Fruit fly (Drosophila melanogaster): ENCODE results near the gene Prosalpha6T.

Gene Prosalpha6T

DNA sequence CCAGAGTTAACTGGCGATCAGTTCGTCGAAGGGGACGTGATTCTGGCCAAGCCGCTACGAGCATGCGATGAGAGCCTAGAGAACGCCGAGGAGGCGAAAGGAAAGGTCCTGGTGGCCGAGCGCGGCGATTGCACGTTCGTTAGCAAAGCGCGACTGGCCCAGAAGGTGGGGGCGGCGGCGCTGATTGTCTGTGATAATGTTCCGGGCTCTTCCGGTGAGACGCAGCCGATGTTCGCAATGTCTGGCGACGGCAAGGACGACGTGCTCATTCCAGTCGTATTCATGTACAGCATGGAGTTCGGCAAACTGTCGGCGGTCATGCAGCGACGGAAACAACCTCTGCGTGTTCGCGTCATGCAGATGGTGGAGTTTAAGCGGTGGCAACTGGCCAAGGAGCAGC, 36.0 kb upstream of the Prosalpha6T start:
- no peak for TF ChIP-seq CG7101 (tag; optimal IDR thresholded peaks at IDR 0.05)
- TF ChIP-seq CG12768 (GFP tag; optimal IDR thresholded peaks at IDR 0.05) = no peak
- no peak for TF ChIP-seq pad (GFP tag; optimal IDR thresholded peaks at IDR 0.05)

DNA sequence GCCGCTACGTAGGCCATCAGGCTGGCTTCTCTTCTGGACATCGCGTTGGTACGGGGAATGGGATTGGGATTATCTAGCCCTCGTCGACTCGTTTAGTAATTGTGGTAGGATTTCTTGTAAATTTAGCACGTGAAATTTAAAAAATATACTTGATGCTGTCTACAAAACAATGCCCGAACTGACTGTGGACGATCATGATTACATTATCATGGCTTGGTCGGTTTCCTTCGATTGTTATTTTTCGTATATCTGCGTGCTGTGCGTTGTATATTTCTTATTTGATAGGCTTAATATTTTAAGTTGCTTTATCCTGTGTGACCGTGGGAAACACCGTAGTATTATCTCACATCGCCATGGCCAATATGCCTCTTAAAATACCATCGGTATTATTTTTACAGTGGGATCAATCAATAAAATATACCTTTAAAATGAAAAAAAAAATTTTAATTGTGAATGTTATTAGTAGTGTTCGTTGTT, 28.8 kb upstream of the Prosalpha6T start, which contains the start of gene CG16972:
CG16972 (minus strand) TSS at position 336 of the 477 bp plus-strand sequence.
- TF ChIP-seq CG11617 (GFP tag; optimal IDR thresholded peaks at IDR 0.05) (peak; percentile 55), CG14711 (tag; optimal IDR thresholded peaks at IDR 0.05) (peak; percentile 67), Hr96 (GFP tag; optimal IDR thresholded peaks at IDR 0.05) (no peak), CG7101 (tag; optimal IDR thresholded peaks at IDR 0.05) (no peak), bab1 (GFP tag; optimal IDR thresholded peaks at IDR 0.05) (peak; percentile 41), CG7045 (GFP tag; optimal IDR thresholded peaks at IDR 0.05) (peak; percentile 35), Clk (GFP tag; optimal IDR thresholded peaks at IDR 0.05) (peak; percentile 0), Crg-1 (GFP tag; optimal IDR thresholded peaks at IDR 0.05) (no peak), ovo (GFP tag; optimal IDR thresholded peaks at IDR 0.05) (peak; percentile 33)

DNA sequence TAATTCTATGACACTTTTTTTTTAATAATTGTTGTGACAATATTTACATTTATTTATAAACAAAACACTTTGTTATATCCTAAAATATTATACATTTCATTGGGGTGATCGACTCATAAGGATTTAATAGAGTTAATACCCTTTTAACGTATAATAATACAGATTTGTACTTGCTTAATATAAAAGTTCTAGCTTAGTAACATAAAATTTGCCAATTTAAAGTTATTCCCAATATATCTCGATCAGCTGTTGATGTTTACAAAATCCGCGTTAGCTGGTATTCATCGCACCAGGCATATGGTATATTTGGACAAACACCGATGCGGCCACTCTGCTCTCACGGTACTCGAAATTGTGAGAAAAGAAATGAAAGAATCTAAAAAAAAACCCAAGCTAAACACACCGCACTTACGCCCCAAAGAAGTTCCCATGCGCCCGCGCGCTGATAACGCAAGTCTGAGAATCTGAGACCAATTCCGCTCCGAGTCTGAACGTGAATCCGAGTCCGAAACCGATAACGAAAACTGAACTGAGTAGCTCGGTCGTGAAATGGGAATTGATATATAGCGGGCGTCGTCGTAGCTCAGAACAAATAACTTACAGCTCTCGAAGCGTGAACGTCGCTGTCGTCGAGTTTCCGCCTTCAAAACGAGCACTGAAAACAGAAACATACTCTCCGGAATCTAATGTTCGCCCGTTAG, 28.3 kb upstream of the Prosalpha6T start, which contains the start of gene Pect:
Pect (plus strand) TSS at position 326 of the 701 bp plus-strand sequence.
- peak; percentile 74 for TF ChIP-seq CG33017 (tag; optimal IDR thresholded peaks at IDR 0.05)
- no peak for TF ChIP-seq Hr96 (GFP tag; optimal IDR thresholded peaks at IDR 0.05)
- TF ChIP-seq CG1620 (GFP tag; optimal IDR thresholded peaks at IDR 0.05) = peak; percentile 37
- TF ChIP-seq bab1 (GFP tag; optimal IDR thresholded peaks at IDR 0.05) = peak; percentile 12
- no peak for TF ChIP-seq CG14711 (tag; optimal IDR thresholded peaks at IDR 0.05)
- no peak for TF ChIP-seq ovo (GFP tag; optimal IDR thresholded peaks at IDR 0.05)
- TF ChIP-seq tj (GFP tag; optimal IDR thresholded peaks at IDR 0.05) = peak; percentile 44
- no peak for TF ChIP-seq toe (GFP tag; optimal IDR thresholded peaks at IDR 0.05)
- no peak for TF ChIP-seq kay (GFP tag; ENCODE audit: borderline replicate concordance)
- TF ChIP-seq CG5204 (GFP tag; optimal IDR thresholded peaks at IDR 0.05) = no peak
- peak; percentile 93 for TF ChIP-seq Mnt (GFP tag; optimal IDR thresholded peaks at IDR 0.05)
- TF ChIP-seq cnc (optimal IDR thresholded peaks at IDR 0.05) = no peak
- TF ChIP-seq pad (GFP tag; optimal IDR thresholded peaks at IDR 0.05) = no peak
- TF ChIP-seq CG7101 (tag; optimal IDR thresholded peaks at IDR 0.05) = peak; percentile 81
- peak; percentile 93 for TF ChIP-seq cic (GFP tag; optimal IDR thresholded peaks at IDR 0.05)
- TF ChIP-seq Clk (GFP tag; optimal IDR thresholded peaks at IDR 0.05) = no peak
- TF ChIP-seq CG12768 (GFP tag; optimal IDR thresholded peaks at IDR 0.05) = peak; percentile 43
- no peak for TF ChIP-seq CG7045 (GFP tag; optimal IDR thresholded peaks at IDR 0.05)
- peak; percentile 37 for TF ChIP-seq CG11617 (GFP tag; optimal IDR thresholded peaks at IDR 0.05)
- peak; percentile 35 for TF ChIP-seq Crg-1 (GFP tag; optimal IDR thresholded peaks at IDR 0.05)

DNA sequence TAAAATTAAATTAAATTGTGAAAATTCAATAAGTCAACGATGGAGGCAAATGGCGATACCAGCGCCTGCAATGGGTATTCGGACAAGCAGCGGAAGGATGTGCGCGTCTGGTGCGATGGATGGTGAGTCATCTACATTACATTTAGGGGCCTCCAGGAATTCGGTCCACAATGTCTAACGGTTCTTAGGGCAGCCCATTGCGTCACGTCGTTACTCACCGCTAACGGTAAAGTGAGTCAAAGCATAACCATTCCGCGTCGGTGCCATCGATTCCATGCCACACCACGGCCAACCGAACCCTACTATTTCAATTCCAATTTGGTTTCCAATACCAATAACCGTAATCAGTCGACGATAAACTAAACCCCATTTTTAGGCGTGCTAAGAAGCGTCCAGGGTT, 27.7 kb upstream of the Prosalpha6T start:
- TF ChIP-seq CG7101 (tag; optimal IDR thresholded peaks at IDR 0.05) (no peak), ovo (GFP tag; optimal IDR thresholded peaks at IDR 0.05) (peak; percentile 70), toe (GFP tag; optimal IDR thresholded peaks at IDR 0.05) (no peak), Clk (GFP tag; optimal IDR thresholded peaks at IDR 0.05) (no peak)

DNA sequence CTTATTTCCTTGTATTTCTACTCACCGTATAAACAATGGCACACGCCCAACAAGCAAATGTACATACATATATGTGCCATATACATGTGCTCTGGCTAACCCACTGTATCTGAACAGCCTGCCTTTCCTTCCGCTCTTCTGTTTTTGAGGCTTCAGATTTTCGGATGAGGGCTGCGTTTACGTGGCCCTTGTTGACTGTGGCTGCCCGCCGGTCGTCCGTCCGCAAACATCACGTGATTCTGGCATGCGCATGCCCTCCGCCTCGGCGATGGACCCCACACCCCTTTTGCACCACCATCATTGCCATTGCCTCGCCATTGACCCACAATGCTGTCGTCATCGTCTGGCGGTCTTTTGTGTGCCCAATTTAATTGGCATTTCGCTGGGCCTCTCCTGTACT, 26.6 kb upstream of the Prosalpha6T start:
- peak; percentile 36 for TF ChIP-seq CG14711 (tag; optimal IDR thresholded peaks at IDR 0.05)
- TF ChIP-seq ovo (GFP tag; optimal IDR thresholded peaks at IDR 0.05) = no peak
- peak; percentile 31 for TF ChIP-seq Crg-1 (GFP tag; optimal IDR thresholded peaks at IDR 0.05)
- TF ChIP-seq cnc (optimal IDR thresholded peaks at IDR 0.05) = no peak
- peak; percentile 64 for TF ChIP-seq CG12768 (GFP tag; optimal IDR thresholded peaks at IDR 0.05)
- peak; percentile 15 for TF ChIP-seq CG11617 (GFP tag; optimal IDR thresholded peaks at IDR 0.05)
- TF ChIP-seq CG33017 (tag; optimal IDR thresholded peaks at IDR 0.05) = peak; percentile 30
- TF ChIP-seq CG7101 (tag; optimal IDR thresholded peaks at IDR 0.05) = no peak
- peak; percentile 54 for TF ChIP-seq cic (GFP tag; optimal IDR thresholded peaks at IDR 0.05)
- TF ChIP-seq toe (GFP tag; optimal IDR thresholded peaks at IDR 0.05) = no peak
- peak; percentile 48 for TF ChIP-seq tj (GFP tag; optimal IDR thresholded peaks at IDR 0.05)
- no peak for TF ChIP-seq bab1 (GFP tag; optimal IDR thresholded peaks at IDR 0.05)
- TF ChIP-seq CG7045 (GFP tag; optimal IDR thresholded peaks at IDR 0.05) = peak; percentile 57
- peak; percentile 72 for TF ChIP-seq Mnt (GFP tag; optimal IDR thresholded peaks at IDR 0.05)
- TF ChIP-seq CG5204 (GFP tag; optimal IDR thresholded peaks at IDR 0.05) = no peak
- peak; percentile 40 for TF ChIP-seq CG1620 (GFP tag; optimal IDR thresholded peaks at IDR 0.05)
- no peak for TF ChIP-seq Hr96 (GFP tag; optimal IDR thresholded peaks at IDR 0.05)
- no peak for TF ChIP-seq Clk (GFP tag; optimal IDR thresholded peaks at IDR 0.05)
- peak; percentile 22 for TF ChIP-seq pad (GFP tag; optimal IDR thresholded peaks at IDR 0.05)
- TF ChIP-seq kay (GFP tag; ENCODE audit: borderline replicate concordance) = no peak

DNA sequence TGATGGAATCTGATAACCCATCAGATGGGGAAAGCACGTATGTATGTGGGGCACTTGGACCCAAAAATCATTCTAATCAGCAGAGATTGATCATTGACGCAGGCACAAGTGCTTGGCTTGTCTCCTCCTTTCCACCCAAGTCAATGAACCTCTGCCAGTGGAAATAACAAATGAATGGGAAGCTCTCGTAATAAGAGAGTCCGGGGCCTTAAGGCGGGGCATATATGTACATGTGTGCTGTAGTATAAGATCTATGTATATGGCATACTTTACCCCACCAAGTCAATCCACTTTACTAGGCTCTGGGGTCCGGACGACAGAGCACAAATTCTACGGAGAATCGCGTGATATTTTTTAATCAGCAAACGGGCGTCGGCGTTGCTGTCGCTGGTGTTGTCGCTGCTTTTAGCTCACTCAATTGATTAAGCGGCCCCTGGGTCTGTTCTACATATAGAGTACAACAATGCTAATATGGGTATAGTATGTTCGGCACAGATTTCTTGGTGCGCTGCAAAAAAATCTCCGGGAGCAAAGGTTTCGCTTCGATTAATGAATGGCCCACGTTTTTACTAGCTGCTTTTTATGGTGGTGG, 25.7 kb upstream of the Prosalpha6T start:
- TF ChIP-seq ovo (GFP tag; optimal IDR thresholded peaks at IDR 0.05) = no peak
- peak; percentile 41 for TF ChIP-seq CG1620 (GFP tag; optimal IDR thresholded peaks at IDR 0.05)
- peak; percentile 78 for TF ChIP-seq CG33017 (tag; optimal IDR thresholded peaks at IDR 0.05)
- TF ChIP-seq CG7101 (tag; optimal IDR thresholded peaks at IDR 0.05) = peak; percentile 51
- peak; percentile 30 for TF ChIP-seq tj (GFP tag; optimal IDR thresholded peaks at IDR 0.05)
- TF ChIP-seq CG7045 (GFP tag; optimal IDR thresholded peaks at IDR 0.05) = peak; percentile 79
- TF ChIP-seq CG12768 (GFP tag; optimal IDR thresholded peaks at IDR 0.05) = peak; percentile 93
- no peak for TF ChIP-seq CG5204 (GFP tag; optimal IDR thresholded peaks at IDR 0.05)
- TF ChIP-seq pad (GFP tag; optimal IDR thresholded peaks at IDR 0.05) = peak; percentile 72
- TF ChIP-seq CG11617 (GFP tag; optimal IDR thresholded peaks at IDR 0.05) = peak; percentile 22
- peak; percentile 63 for TF ChIP-seq Mnt (GFP tag; optimal IDR thresholded peaks at IDR 0.05)
- TF ChIP-seq cic (GFP tag; optimal IDR thresholded peaks at IDR 0.05) = peak; percentile 99
- TF ChIP-seq CG14711 (tag; optimal IDR thresholded peaks at IDR 0.05) = peak; percentile 43
- TF ChIP-seq Crg-1 (GFP tag; optimal IDR thresholded peaks at IDR 0.05) = peak; percentile 40
- no peak for TF ChIP-seq Hr96 (GFP tag; optimal IDR thresholded peaks at IDR 0.05)
- peak; percentile 1 for TF ChIP-seq toe (GFP tag; optimal IDR thresholded peaks at IDR 0.05)
- peak; percentile 23 for TF ChIP-seq bab1 (GFP tag; optimal IDR thresholded peaks at IDR 0.05)
- TF ChIP-seq cnc (optimal IDR thresholded peaks at IDR 0.05) = no peak
- TF ChIP-seq Clk (GFP tag; optimal IDR thresholded peaks at IDR 0.05) = no peak
- no peak for TF ChIP-seq kay (GFP tag; ENCODE audit: borderline replicate concordance)

Measured in whole organism, adult.